Worm (Caenorhabditis elegans) whole organism, late embryonic: ENCODE results near the gene srd-66.

Experiments used
- ama-1 ChIP-seq: fragments of 150-350 bp; optimal IDR thresholded peaks from 2 replicates; lab custom pipeline; 2014
- elt-2 ChIP-seq: sonication (generic microtip); optimal IDR thresholded peaks from 2 replicates; lab custom pipeline; 2016; ENCODE audit warnings: missing genetic modification reagents, missing genetic modification characterization, missing compliant biosample characterization
- fkh-10 ChIP-seq: fragments of 150-350 bp; optimal IDR thresholded peaks from 2 replicates; lab custom pipeline; 2014; ENCODE audit warnings: missing biosample characterization, missing genetic modification reagents, missing genetic modification characterization
- hlh-6 ChIP-seq: sonication (generic microtip); optimal IDR thresholded peaks from 2 replicates; lab custom pipeline; 2016; ENCODE audit warnings: missing genotype, missing genetic modification characterization, missing compliant biosample characterization
- hlh-8 ChIP-seq: sonication (generic microtip); optimal IDR thresholded peaks from 2 replicates; lab custom pipeline; 2016; ENCODE audit warnings: missing genotype, missing genetic modification characterization, missing compliant biosample characterization
- nhr-11 ChIP-seq: fragments of 150-350 bp; optimal IDR thresholded peaks from 2 replicates; lab custom pipeline; 2014; ENCODE audit warnings: missing biosample characterization, missing genetic modification characterization
- pag-3 ChIP-seq: sonication (generic microtip); optimal IDR thresholded peaks from 2 replicates; lab custom pipeline; 2016; ENCODE audit warnings: missing compliant biosample characterization, missing genetic modification characterization, borderline replicate concordance
- pha-2 ChIP-seq: sonication (generic microtip); optimal IDR thresholded peaks from 2 replicates; lab custom pipeline; 2017; ENCODE audit warnings: mild to moderate bottlenecking, missing genetic modification characterization, missing compliant biosample characterization
- pqm-1 ChIP-seq: sonication (generic microtip); optimal IDR thresholded peaks from 2 replicates; lab custom pipeline; 2016; ENCODE audit warnings: missing genetic modification characterization, missing compliant biosample characterization
- pros-1 ChIP-seq: fragments of 150-350 bp; optimal IDR thresholded peaks from 2 replicates; lab custom pipeline; 2014; ENCODE audit warnings: missing biosample characterization, missing genetic modification reagents, missing genetic modification characterization
- sdc-2 ChIP-seq: sonication (generic microtip); optimal IDR thresholded peaks from 2 replicates; lab custom pipeline; 2016; ENCODE audit warnings: missing genotype, missing genetic modification characterization, missing compliant biosample characterization
- syd-9 ChIP-seq: sonication (generic microtip); optimal IDR thresholded peaks from 2 replicates; lab custom pipeline; 2016; ENCODE audit warnings: mild to moderate bottlenecking, missing genetic modification characterization, moderate library complexity, missing compliant biosample characterization

ce11 chrIII:1976642-1977041, 5.8 kb downstream of the srd-66 start, which contains the start of gene R155.3:
- TF ChIP-seq hlh-6 (tag; lab: Kevin White, UChicago) (no peak), ama-1 (lab: Kevin White, UChicago) (no peak), pha-2 (tag; lab: Kevin White, UChicago) (no peak), elt-2 (tag; lab: Kevin White, UChicago) (no peak), pros-1 (tag; lab: Kevin White, UChicago) (no peak), fkh-10 (no peak), pag-3 (tag; lab: Kevin White, UChicago) (no peak), pqm-1 (tag; lab: Kevin White, UChicago) (no peak), hlh-8 (no peak), sdc-2 (tag; lab: Kevin White, UChicago) (no peak), syd-9 (tag; lab: Kevin White, UChicago) (no peak), nhr-11 (tag; lab: Kevin White, UChicago) (no peak)
